Worm (Caenorhabditis elegans): ENCODE results near the gene col-130.

Gene col-130

ce11 chrIV:12427687-12428284, 530 bp downstream of the col-130 start:
- TF ChIP-seq daf-12 (tag; optimal IDR thresholded peaks at IDR 0.05): no peak
- TF ChIP-seq nhr-67 (tag; optimal IDR thresholded peaks at IDR 0.05): no peak
- no peak for TF ChIP-seq zag-1 (tag; optimal IDR thresholded peaks at IDR 0.05)
- no peak for TF ChIP-seq fkh-2 (tag; optimal IDR thresholded peaks at IDR 0.05)
- no peak for TF ChIP-seq fkh-10 (GFP tag; optimal IDR thresholded peaks at IDR 0.05)
- no peak for TF ChIP-seq mml-1 (tag; optimal IDR thresholded peaks at IDR 0.05)
- TF ChIP-seq ZK546.5 (tag; optimal IDR thresholded peaks at IDR 0.05): no peak
- no peak for TF ChIP-seq pqm-1 (tag; optimal IDR thresholded peaks at IDR 0.05)
- TF ChIP-seq nhr-28 (tag; optimal IDR thresholded peaks at IDR 0.05): no peak
- TF ChIP-seq ceh-28 (tag; optimal IDR thresholded peaks at IDR 0.05): no peak
- TF ChIP-seq elt-2 (tag; optimal IDR thresholded peaks at IDR 0.05): no peak
- no peak for TF ChIP-seq nhr-76 (tag; optimal IDR thresholded peaks at IDR 0.05)

DNA sequence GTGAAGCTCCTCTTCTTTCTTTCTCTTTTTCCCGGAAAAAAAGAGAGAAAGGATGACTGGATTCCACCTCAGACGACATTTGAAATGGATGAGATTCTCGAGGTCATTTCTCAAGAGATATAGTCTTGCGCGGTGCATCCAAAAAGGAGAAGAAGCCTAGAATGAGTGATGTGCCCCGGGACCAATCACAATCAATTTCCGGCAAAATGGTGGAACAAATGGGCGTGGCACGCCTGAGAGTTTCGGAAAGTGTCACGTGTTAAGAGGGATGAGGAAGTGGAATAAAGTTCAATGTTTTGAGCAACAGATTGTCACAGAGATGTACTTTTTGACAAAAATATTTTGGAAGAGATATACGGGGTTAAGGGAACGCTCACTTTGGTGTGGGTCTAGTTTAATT, 2.7 kb downstream of the col-130 start:
- TF ChIP-seq lin-39 (tag; optimal IDR thresholded peaks at IDR 0.05): peak; percentile 87
- TF ChIP-seq nfya-1 (tag; optimal IDR thresholded peaks at IDR 0.05; ENCODE audit: insufficient read depth): peak; percentile 55
- TF ChIP-seq unc-62 (GFP tag; optimal IDR thresholded peaks at IDR 0.05): peak; percentile 67
- no peak for TF ChIP-seq unc-39 (tag; optimal IDR thresholded peaks at IDR 0.05)
- no peak for TF ChIP-seq nhr-237 (tag; optimal IDR thresholded peaks at IDR 0.05)

- peak; percentile 93 for TF ChIP-seq elt-2 (tag; optimal IDR thresholded peaks at IDR 0.05)
- peak; percentile 24 for TF ChIP-seq pha-4 (tag; optimal IDR thresholded peaks at IDR 0.05)
- no peak for TF ChIP-seq nhr-237 (tag; optimal IDR thresholded peaks at IDR 0.05)
- TF ChIP-seq mdl-1 (tag; optimal IDR thresholded peaks at IDR 0.05): no peak
- no peak for TF ChIP-seq zag-1 (tag; optimal IDR thresholded peaks at IDR 0.05)
- TF ChIP-seq nhr-67 (tag; optimal IDR thresholded peaks at IDR 0.05): no peak
- TF ChIP-seq nhr-76 (tag; optimal IDR thresholded peaks at IDR 0.05): no peak
- TF ChIP-seq ceh-82 (tag; optimal IDR thresholded peaks at IDR 0.05): no peak
- TF ChIP-seq daf-12 (tag; optimal IDR thresholded peaks at IDR 0.05): no peak
- TF ChIP-seq pqm-1 (tag; optimal IDR thresholded peaks at IDR 0.05): peak; percentile 85
Observed at ce11 chrIV:12420455-12420854, 7.9 kb downstream of the col-130 start, which contains the start of gene ugt-65. Gene ugt-65 (plus strand): TSS chrIV:12420683.

- TF ChIP-seq nfya-1 (tag; optimal IDR thresholded peaks at IDR 0.05; ENCODE audit: insufficient read depth): peak; percentile 12
- TF ChIP-seq eor-1 (tag; optimal IDR thresholded peaks at IDR 0.05): no peak
- peak; percentile 5 for TF ChIP-seq fkh-10 (GFP tag; optimal IDR thresholded peaks at IDR 0.05)
Observed at ce11 chrIV:12419291-12419690, 9.0 kb downstream of the col-130 start.

- TF ChIP-seq nfya-1 (tag; optimal IDR thresholded peaks at IDR 0.05; ENCODE audit: insufficient read depth): peak; percentile 37
- peak; percentile 20 for TF ChIP-seq lsy-12 (tag; optimal IDR thresholded peaks at IDR 0.05)
- TF ChIP-seq mml-1 (tag; optimal IDR thresholded peaks at IDR 0.05): no peak
- TF ChIP-seq fkh-10 (GFP tag; optimal IDR thresholded peaks at IDR 0.05): no peak
- peak; percentile 32 for TF ChIP-seq tbx-2 (tag; optimal IDR thresholded peaks at IDR 0.05)
- TF ChIP-seq fkh-2 (tag; optimal IDR thresholded peaks at IDR 0.05): no peak
- peak; percentile 42 for TF ChIP-seq ceh-9 (tag; optimal IDR thresholded peaks at IDR 0.05)
- TF ChIP-seq nhr-11 (tag; optimal IDR thresholded peaks at IDR 0.05): peak; percentile 40
- no peak for TF ChIP-seq nhr-77 (tag; optimal IDR thresholded peaks at IDR 0.05)
- TF ChIP-seq ceh-16 (tag; optimal IDR thresholded peaks at IDR 0.05): no peak
- peak; percentile 34 for TF ChIP-seq pha-4 (tag; optimal IDR thresholded peaks at IDR 0.05)
- TF ChIP-seq nhr-25 (tag; optimal IDR thresholded peaks at IDR 0.05): no peak
- TF ChIP-seq nhr-43 (tag; optimal IDR thresholded peaks at IDR 0.05; ENCODE audit: poor library complexity, severe bottlenecking): peak; percentile 73
- TF ChIP-seq pqm-1 (tag; optimal IDR thresholded peaks at IDR 0.05): peak; percentile 9
- TF ChIP-seq elt-2 (tag; optimal IDR thresholded peaks at IDR 0.05): peak; percentile 49
- TF ChIP-seq ceh-28 (tag; optimal IDR thresholded peaks at IDR 0.05): no peak
- no peak for TF ChIP-seq unc-62 (GFP tag; optimal IDR thresholded peaks at IDR 0.05)
- TF ChIP-seq nhr-23 (tag; optimal IDR thresholded peaks at IDR 0.05): no peak
Observed at ce11 chrIV:12417536-12418195, 10.7 kb downstream of the col-130 start, which contains the start of gene F08G5.3. Gene F08G5.3 (minus strand): TSS chrIV:12417586.
